Worm (Caenorhabditis elegans) whole organism, L1 larva: Measurements from ENCODE around the gene dph-2.

Source experiments
- C04F5.9 ChIP-seq: sonication (generic microtip); optimal IDR thresholded peaks from 2 replicates; lab custom pipeline; 2016; ENCODE audit warnings: missing genetic modification characterization, missing compliant biosample characterization
- C16A3.4 ChIP-seq: fragments of 150-350 bp; optimal IDR thresholded peaks from 2 replicates; lab custom pipeline; 2014; ENCODE audit warnings: missing biosample characterization, missing genetic modification characterization
- C34B4.2 ChIP-seq: sonication (generic microtip); optimal IDR thresholded peaks from 2 replicates; lab custom pipeline; 2017; ENCODE audit warnings: mild to moderate bottlenecking, missing genetic modification characterization, missing compliant biosample characterization
- aly-2 ChIP-seq: fragments of 150-350 bp; optimal IDR thresholded peaks from 2 replicates; lab custom pipeline; 2014; ENCODE audit warnings: missing biosample characterization, missing genetic modification characterization
- blmp-1 ChIP-seq: fragments of 150-350 bp; optimal IDR thresholded peaks from 2 replicates; lab custom pipeline; 2014; ENCODE audit warnings: missing biosample characterization, missing genetic modification characterization
- ceh-8 ChIP-seq: fragments of 200-800 bp; sonication (Bioruptor generic); optimal IDR thresholded peaks from 2 replicates; lab custom pipeline; 2018; ENCODE audit warnings: mild to moderate bottlenecking, missing genetic modification characterization, moderate library complexity, missing compliant biosample characterization
- ces-1 ChIP-seq: fragments of 150-350 bp; optimal IDR thresholded peaks from 2 replicates; lab custom pipeline; 2014; ENCODE audit warnings: missing biosample characterization, missing genetic modification reagents, missing genetic modification characterization
- dpl-1 ChIP-seq, 3 experiments: fragments of 150-350 bp in 2 of 3; sonication (generic microtip) in 1 of 3; optimal IDR thresholded peaks; 2 replicates each; lab custom pipeline; 2014 to 2017; ENCODE audit warnings: missing biosample characterization in 3 of 3, missing genetic modification characterization in 3 of 3, missing genetic modification reagents in 3 of 3
- dsc-1 ChIP-seq: sonication (generic microtip); optimal IDR thresholded peaks from 2 replicates; lab custom pipeline; 2016; ENCODE audit warnings: mild to moderate bottlenecking, missing genetic modification characterization, missing compliant biosample characterization
- efl-1 ChIP-seq, 4 experiments: fragments of 150-350 bp; optimal IDR thresholded peaks in 3 of 4; peaks in 1 of 4; 1 replicate in 1 of 4; 2 replicates in 3 of 4; lab custom pipeline; 2014; ENCODE audit warnings: missing biosample characterization in 2 of 4, missing genetic modification characterization in 2 of 4, missing genetic modification reagents in 2 of 4
- egl-13 ChIP-seq: sonication (generic microtip); optimal IDR thresholded peaks from 2 replicates; lab custom pipeline; 2016; ENCODE audit warnings: missing genotype, missing genetic modification reagents, missing genetic modification characterization, missing compliant biosample characterization
- elt-3 ChIP-seq, 6 experiments: fragments of 150-350 bp in 1 of 6; sonication (generic microtip); optimal IDR thresholded peaks; 2 replicates each; lab custom pipeline; 2017 to 2018; ENCODE audit warnings: missing biosample characterization in 6 of 6, missing genetic modification characterization in 6 of 6, inconsistent platforms in 1 of 6
- fkh-4 ChIP-seq: sonication (generic microtip); optimal IDR thresholded peaks from 2 replicates; lab custom pipeline; 2016; ENCODE audit warnings: missing compliant biosample characterization, missing genetic modification characterization, borderline replicate concordance
- fkh-8 ChIP-seq: sonication (generic microtip); optimal IDR thresholded peaks from 2 replicates; lab custom pipeline; 2016; ENCODE audit warnings: mild to moderate bottlenecking, missing genetic modification characterization, missing compliant biosample characterization
- hlh-17 ChIP-seq: fragments of 200-800 bp; sonication (Bioruptor generic); optimal IDR thresholded peaks from 2 replicates; lab custom pipeline; 2018; ENCODE audit warnings: missing genetic modification characterization, mild to moderate bottlenecking, missing compliant biosample characterization, moderate library complexity, borderline replicate concordance
- hpl-2 ChIP-seq: fragments of 150-350 bp; optimal IDR thresholded peaks from 2 replicates; lab custom pipeline; 2014; ENCODE audit warnings: missing biosample characterization, missing genetic modification reagents, missing genetic modification characterization
- irx-1 ChIP-seq: sonication (generic microtip); optimal IDR thresholded peaks from 2 replicates; lab custom pipeline; 2016; ENCODE audit warnings: missing genetic modification characterization, missing compliant biosample characterization
- isw-1 ChIP-seq: fragments of 200-800 bp; sonication (Bioruptor generic); IDR thresholded peaks from 2 replicates; pipeline ENCODE4 v1.3.6; 2022; ENCODE audit warnings: missing genetic modification characterization, missing compliant biosample characterization
- jun-1 ChIP-seq: fragments of 150-350 bp; optimal IDR thresholded peaks from 2 replicates; lab custom pipeline; 2014; ENCODE audit warnings: missing biosample characterization, missing genetic modification reagents, missing genetic modification characterization
- lin-13 ChIP-seq: fragments of 150-350 bp; optimal IDR thresholded peaks from 2 replicates; lab custom pipeline; 2014; ENCODE audit warnings: missing biosample characterization, missing genetic modification reagents, missing genetic modification characterization
- lin-14 ChIP-seq: fragments of 200-800 bp; sonication (Bioruptor generic); optimal IDR thresholded peaks from 2 replicates; lab custom pipeline; 2018; ENCODE audit warnings: mild to moderate bottlenecking, missing genetic modification characterization, moderate library complexity, missing compliant biosample characterization
- lin-39 ChIP-seq: fragments of 150-350 bp; optimal IDR thresholded peaks from 2 replicates; lab custom pipeline; 2014; ENCODE audit warnings: missing biosample characterization, missing genetic modification reagents, missing genetic modification characterization
- lir-3 ChIP-seq: sonication (generic microtip); optimal IDR thresholded peaks from 2 replicates; lab custom pipeline; 2016; ENCODE audit warnings: mild to moderate bottlenecking, missing genetic modification characterization, moderate library complexity, missing compliant biosample characterization; ENCODE audit not compliant: poor library complexity
- lsy-2 ChIP-seq, 2 experiments: fragments of 150-350 bp; optimal IDR thresholded peaks; 2 replicates each; lab custom pipeline; 2014; ENCODE audit warnings: missing biosample characterization in 2 of 2, missing genetic modification characterization in 2 of 2
- mab-9 ChIP-seq: fragments of 200-800 bp; sonication (Bioruptor generic); IDR thresholded peaks from 2 replicates; pipeline ENCODE4 v1.3.6; 2022; ENCODE audit warnings: missing genetic modification reagents, missing genetic modification characterization, missing compliant biosample characterization
- mdl-1 ChIP-seq, 2 experiments: fragments of 150-350 bp; optimal IDR thresholded peaks; 2 replicates each; lab custom pipeline; 2014 to 2017; ENCODE audit warnings: missing biosample characterization in 2 of 2, missing genetic modification characterization in 2 of 2, inconsistent platforms in 1 of 2
- mep-1 ChIP-seq: fragments of 150-350 bp; optimal IDR thresholded peaks from 2 replicates; lab custom pipeline; 2014; ENCODE audit warnings: missing biosample characterization, missing genetic modification characterization
- nhr-11 ChIP-seq: fragments of 150-350 bp; optimal IDR thresholded peaks from 2 replicates; lab custom pipeline; 2014; ENCODE audit warnings: missing biosample characterization, missing genetic modification characterization
- nhr-12 ChIP-seq: sonication (generic microtip); optimal IDR thresholded peaks from 2 replicates; lab custom pipeline; 2017; ENCODE audit warnings: missing biosample characterization, missing genetic modification characterization
- nhr-19 ChIP-seq: fragments of 200-800 bp; sonication (Bioruptor generic); conservative IDR thresholded peaks from 2 replicates; pipeline ENCODE4 v1.3.6; 2022; ENCODE audit warnings: missing genetic modification characterization, missing compliant biosample characterization
- nhr-20 ChIP-seq: sonication (generic microtip); optimal IDR thresholded peaks from 2 replicates; lab custom pipeline; 2016; ENCODE audit warnings: mild to moderate bottlenecking, missing genetic modification characterization, missing compliant biosample characterization
- nhr-237 ChIP-seq: fragments of 150-350 bp; optimal IDR thresholded peaks from 2 replicates; lab custom pipeline; 2014; ENCODE audit warnings: missing biosample characterization, missing genetic modification characterization
- nhr-28 ChIP-seq: fragments of 150-350 bp; optimal IDR thresholded peaks from 2 replicates; lab custom pipeline; 2014; ENCODE audit warnings: missing biosample characterization, missing genetic modification characterization
- nhr-71 ChIP-seq: sonication (generic microtip); optimal IDR thresholded peaks from 2 replicates; lab custom pipeline; 2016; ENCODE audit warnings: mild to moderate bottlenecking, missing genetic modification characterization, moderate library complexity, missing compliant biosample characterization
- nhr-84 ChIP-seq: sonication (generic microtip); optimal IDR thresholded peaks from 2 replicates; lab custom pipeline; 2017; ENCODE audit warnings: missing biosample characterization, missing genetic modification characterization
- nhr-85 ChIP-seq: sonication (generic microtip); peaks from one replicate; lab custom pipeline; 2016; ENCODE audit warnings: missing genetic modification characterization, inconsistent platforms, missing compliant biosample characterization
- pag-3 ChIP-seq: sonication (generic microtip); optimal IDR thresholded peaks from 2 replicates; lab custom pipeline; 2017; ENCODE audit warnings: missing genetic modification characterization, mild to moderate bottlenecking, missing compliant biosample characterization, antibody characterized with exemption, borderline replicate concordance; ENCODE audit not compliant: insufficient read depth
- rnt-1 ChIP-seq: sonication (generic microtip); optimal IDR thresholded peaks from 2 replicates; lab custom pipeline; 2016; ENCODE audit warnings: mild to moderate bottlenecking, missing genetic modification characterization, moderate library complexity, missing compliant biosample characterization
- skn-1 ChIP-seq: fragments of 150-350 bp; optimal IDR thresholded peaks from 2 replicates; lab custom pipeline; 2014; ENCODE audit warnings: missing biosample characterization, missing genetic modification characterization
- snpc-4 ChIP-seq: fragments of 150-350 bp; optimal IDR thresholded peaks from 2 replicates; lab custom pipeline; 2014; ENCODE audit warnings: missing biosample characterization, missing genetic modification characterization
- sptf-1 ChIP-seq: fragments of 150-350 bp; optimal IDR thresholded peaks from 2 replicates; lab custom pipeline; 2014; ENCODE audit warnings: missing biosample characterization, missing genetic modification characterization
- sup-37 ChIP-seq: fragments of 200-800 bp; sonication (Bioruptor generic); optimal IDR thresholded peaks from 2 replicates; lab custom pipeline; 2018; ENCODE audit warnings: mild to moderate bottlenecking, missing genetic modification characterization, missing compliant biosample characterization
- swsn-7 ChIP-seq: sonication (generic microtip); optimal IDR thresholded peaks from 2 replicates; lab custom pipeline; 2016; ENCODE audit warnings: missing genetic modification characterization, missing compliant biosample characterization
- tbx-2 ChIP-seq: sonication (generic microtip); optimal IDR thresholded peaks from 2 replicates; lab custom pipeline; 2016; ENCODE audit warnings: missing genetic modification characterization, missing compliant biosample characterization
- tlp-1 ChIP-seq: fragments of 150-350 bp; optimal IDR thresholded peaks from 2 replicates; lab custom pipeline; 2014; ENCODE audit warnings: missing biosample characterization, missing genetic modification characterization
- unc-30 ChIP-seq: sonication (generic microtip); optimal IDR thresholded peaks from 2 replicates; lab custom pipeline; 2017; ENCODE audit warnings: missing biosample characterization, missing genetic modification characterization
- unc-62 ChIP-seq: fragments of 150-350 bp; optimal IDR thresholded peaks from 2 replicates; lab custom pipeline; 2014; ENCODE audit warnings: missing biosample characterization, missing genetic modification reagents, missing genetic modification characterization
- unc-98 ChIP-seq: fragments of 200-800 bp; sonication (Bioruptor generic); IDR thresholded peaks from 2 replicates; pipeline ENCODE4 v1.3.6; 2022; ENCODE audit warnings: missing genetic modification characterization, missing compliant biosample characterization
- vab-15 ChIP-seq: sonication (generic microtip); optimal IDR thresholded peaks from 2 replicates; lab custom pipeline; 2017; ENCODE audit warnings: missing genotype, mild to moderate bottlenecking, missing genetic modification characterization, missing compliant biosample characterization
- ztf-4 ChIP-seq: fragments of 150-350 bp; optimal IDR thresholded peaks from 2 replicates; lab custom pipeline; 2014; ENCODE audit warnings: missing biosample characterization, missing genetic modification characterization

dph-2 gene

ce11 chrII:10659585-10659984 is 54.5 kb downstream of the dph-2 start:
- TF ChIP-seq lir-3: no peak
- TF ChIP-seq efl-1 (optimal IDR thresholded peaks at IDR 0.05; lab: Kevin White, UChicago): no peak
- TF ChIP-seq efl-1 (GFP tag; optimal IDR thresholded peaks at IDR 0.05 in 1 of 2; lab: Kevin White, UChicago): peak in 1 of 2 experiments; percentile 51

ce11 chrII:10658576-10659256 is 55.4 kb downstream of the dph-2 start, which contains the start of the genes snu-13 and rsp-7:
TSS of gene snu-13 (minus strand) at chrII:10658626.
TSS of gene rsp-7 (plus strand) at chrII:10659206.
- peak in 2 of 6 experiments; percentile 58 to 91 for TF ChIP-seq elt-3 (tag; optimal IDR thresholded peaks at IDR 0.05; lab: Kevin White, UChicago)
- peak; percentile 82 for TF ChIP-seq nhr-71 (tag; lab: Kevin White, UChicago)
- peak; percentile 81 for TF ChIP-seq mep-1 (tag; lab: Kevin White, UChicago)
- peak; percentile 68 for TF ChIP-seq swsn-7 (tag; lab: Kevin White, UChicago)
- peak; percentile 45 for TF ChIP-seq lin-13 (GFP tag; lab: Kevin White, UChicago)
- no peak for TF ChIP-seq ces-1 (GFP tag; lab: Kevin White, UChicago)
- no peak for TF ChIP-seq hlh-17 (GFP tag; lab: Kevin White, UChicago)
- peak; percentile 13 for TF ChIP-seq egl-13 (tag; lab: Kevin White, UChicago)
- peak; percentile 49 for TF ChIP-seq dsc-1 (tag; lab: Kevin White, UChicago)
- TF ChIP-seq irx-1 (tag; lab: Kevin White, UChicago): peak; percentile 5
- no peak for TF ChIP-seq unc-98 (GFP tag; lab: Robert Waterston, UW)
- peak; percentile 80 for TF ChIP-seq nhr-20 (tag; lab: Kevin White, UChicago)
- peak; percentile 65 for TF ChIP-seq tbx-2
- TF ChIP-seq pag-3: peak; percentile 84
- no peak for TF ChIP-seq C34B4.2 (tag; lab: Kevin White, UChicago)
- TF ChIP-seq dpl-1 (GFP tag; optimal IDR thresholded peaks at IDR 0.05; lab: Kevin White, UChicago): peak; percentile 70 to 76 (median 76)
- peak; percentile 62 for TF ChIP-seq rnt-1
- peak; percentile 14 for TF ChIP-seq nhr-11 (tag; lab: Kevin White, UChicago)
- TF ChIP-seq C16A3.4 (tag; lab: Kevin White, UChicago): peak; percentile 60
- TF ChIP-seq aly-2 (tag; lab: Kevin White, UChicago): peak; percentile 37
- peak; percentile 78 for TF ChIP-seq skn-1 (tag; lab: Kevin White, UChicago)
- TF ChIP-seq nhr-19 (GFP tag; lab: Robert Waterston, UW): peak; percentile 64
- TF ChIP-seq lin-39: no peak
- TF ChIP-seq fkh-4 (tag; lab: Kevin White, UChicago): no peak
- TF ChIP-seq lin-14: peak; percentile 85
- no peak for TF ChIP-seq C04F5.9 (tag; lab: Kevin White, UChicago)
- peak; percentile 33 for TF ChIP-seq jun-1 (tag; lab: Kevin White, UChicago)
- TF ChIP-seq mdl-1 (tag; optimal IDR thresholded peaks at IDR 0.05; lab: Kevin White, UChicago): peak in 1 of 2 experiments; percentile 44
- no peak for TF ChIP-seq sptf-1
- no peak for TF ChIP-seq nhr-84 (tag; lab: Kevin White, UChicago)
- peak; percentile 16 for TF ChIP-seq isw-1 (GFP tag; lab: Robert Waterston, UW)
- TF ChIP-seq nhr-28 (tag; lab: Kevin White, UChicago): no peak
- peak; percentile 84 to 89 for TF ChIP-seq lsy-2 (tag; optimal IDR thresholded peaks at IDR 0.05; lab: Kevin White, UChicago)
- no peak for TF ChIP-seq hpl-2 (GFP tag; lab: Kevin White, UChicago)
- no peak for TF ChIP-seq ztf-4 (tag; lab: Kevin White, UChicago)
- peak; percentile 68 for TF ChIP-seq blmp-1 (tag; lab: Kevin White, UChicago)
- TF ChIP-seq vab-15 (tag; lab: Kevin White, UChicago): no peak
- TF ChIP-seq unc-30: no peak
- TF ChIP-seq fkh-8 (tag; lab: Kevin White, UChicago): peak; percentile 37
- no peak for TF ChIP-seq ceh-8 (GFP tag; lab: Kevin White, UChicago)
- peak; percentile 7 for TF ChIP-seq nhr-237 (tag; lab: Kevin White, UChicago)
- TF ChIP-seq nhr-12: no peak
- TF ChIP-seq tlp-1 (tag; lab: Kevin White, UChicago): no peak
- no peak for TF ChIP-seq unc-62 (GFP tag; lab: Kevin White, UChicago)
- TF ChIP-seq nhr-85: peak; percentile 82
- TF ChIP-seq sup-37 (GFP tag; lab: Kevin White, UChicago): no peak
- TF ChIP-seq snpc-4: peak; percentile 39
- TF ChIP-seq mab-9 (GFP tag; lab: Robert Waterston, UW): no peak
